Worm (Caenorhabditis elegans) whole organism, L1 larva: ENCODE results near the gene C34B4.3.

Experiments
- aha-1 ChIP-seq: fragments of 150-350 bp; optimal IDR thresholded peaks from 2 replicates; lab custom pipeline; 2014; ENCODE audit warnings: missing biosample characterization, missing genetic modification characterization
- blmp-1 ChIP-seq: fragments of 150-350 bp; optimal IDR thresholded peaks from 2 replicates; lab custom pipeline; 2014; ENCODE audit warnings: missing biosample characterization, missing genetic modification characterization
- egl-27 ChIP-seq, 2 experiments: fragments of 150-350 bp in 1 of 2; sonication (generic microtip); optimal IDR thresholded peaks; 3 replicates each; lab custom pipeline; 2017 to 2018; ENCODE audit warnings: missing biosample characterization in 2 of 2, missing genetic modification characterization in 2 of 2, missing genetic modification reagents in 2 of 2
- fkh-10 ChIP-seq: sonication (generic microtip); optimal IDR thresholded peaks from 2 replicates; lab custom pipeline; 2017; ENCODE audit warnings: missing biosample characterization, missing genetic modification reagents, missing genetic modification characterization
- fos-1 ChIP-seq: fragments of 150-350 bp; optimal IDR thresholded peaks from 2 replicates; lab custom pipeline; 2014; ENCODE audit warnings: missing biosample characterization, missing genetic modification characterization
- hlh-17 ChIP-seq: fragments of 200-800 bp; sonication (Bioruptor generic); optimal IDR thresholded peaks from 2 replicates; lab custom pipeline; 2018; ENCODE audit warnings: missing genetic modification characterization, mild to moderate bottlenecking, missing compliant biosample characterization, moderate library complexity, borderline replicate concordance
- jun-1 ChIP-seq: fragments of 150-350 bp; optimal IDR thresholded peaks from 2 replicates; lab custom pipeline; 2014; ENCODE audit warnings: missing biosample characterization, missing genetic modification reagents, missing genetic modification characterization
- lin-13 ChIP-seq: fragments of 150-350 bp; optimal IDR thresholded peaks from 2 replicates; lab custom pipeline; 2014; ENCODE audit warnings: missing biosample characterization, missing genetic modification reagents, missing genetic modification characterization
- mep-1 ChIP-seq: fragments of 150-350 bp; optimal IDR thresholded peaks from 2 replicates; lab custom pipeline; 2014; ENCODE audit warnings: missing biosample characterization, missing genetic modification characterization
- nhr-71 ChIP-seq: sonication (generic microtip); optimal IDR thresholded peaks from 2 replicates; lab custom pipeline; 2016; ENCODE audit warnings: mild to moderate bottlenecking, missing genetic modification characterization, moderate library complexity, missing compliant biosample characterization
- skn-1 ChIP-seq: fragments of 150-350 bp; optimal IDR thresholded peaks from 2 replicates; lab custom pipeline; 2014; ENCODE audit warnings: missing biosample characterization, missing genetic modification characterization
- tbx-2 ChIP-seq: sonication (generic microtip); optimal IDR thresholded peaks from 2 replicates; lab custom pipeline; 2016; ENCODE audit warnings: missing genetic modification characterization, missing compliant biosample characterization
- unc-62 ChIP-seq: fragments of 150-350 bp; optimal IDR thresholded peaks from 2 replicates; lab custom pipeline; 2014; ENCODE audit warnings: missing biosample characterization, missing genetic modification reagents, missing genetic modification characterization

DNA sequence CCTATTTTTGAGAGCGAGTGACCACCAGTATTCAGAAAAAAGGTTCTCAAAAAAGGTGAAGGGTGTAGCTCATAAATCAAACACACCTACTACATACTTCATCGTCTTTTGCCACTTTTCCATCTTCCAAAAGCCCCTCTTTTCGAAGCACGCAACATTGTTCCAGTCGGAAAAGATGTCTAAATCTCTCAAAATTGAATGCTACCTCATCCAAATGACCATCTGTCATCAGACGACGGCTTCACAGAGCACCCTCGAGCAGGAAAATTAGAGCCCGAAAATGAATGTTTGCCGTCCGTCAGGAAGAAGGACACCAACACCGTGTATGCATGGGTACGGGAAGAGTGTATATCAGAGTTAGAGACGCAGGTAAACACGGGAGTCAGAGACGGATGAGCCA lies 49.4 kb downstream of the C34B4.3 start:
- no peak for TF ChIP-seq unc-62 (GFP tag; lab: Kevin White, UChicago)
- TF ChIP-seq hlh-17 (GFP tag; lab: Kevin White, UChicago): no peak
- no peak for TF ChIP-seq jun-1 (tag; lab: Kevin White, UChicago)
- TF ChIP-seq skn-1: no peak
- TF ChIP-seq lin-13 (GFP tag; lab: Kevin White, UChicago): no peak
- peak; percentile 6 for TF ChIP-seq tbx-2 (tag; lab: Kevin White, UChicago)
- no peak for TF ChIP-seq fos-1 (tag; lab: Kevin White, UChicago)
- no peak for TF ChIP-seq fkh-10 (GFP tag; lab: Kevin White, UChicago)
- no peak for TF ChIP-seq nhr-71 (tag; lab: Kevin White, UChicago)
- TF ChIP-seq aha-1 (tag; lab: Kevin White, UChicago): no peak
- TF ChIP-seq egl-27 (tag; optimal IDR thresholded peaks at IDR 0.05; lab: Kevin White, UChicago): no peak
- TF ChIP-seq mep-1 (tag; lab: Kevin White, UChicago): no peak
- no peak for TF ChIP-seq blmp-1 (tag; lab: Kevin White, UChicago)
